Worm (Caenorhabditis elegans) whole organism, L4 larva: ENCODE measurements around the gene ver-1.
A peak's percentile ranks its signal among the peaks of the same experiment; 100 is the strongest.

ENCODE experiments used
- F10B5.3 ChIP-seq: sonication (generic microtip); optimal IDR thresholded peaks from 2 replicates; lab custom pipeline; 2016; ENCODE audit warnings: mild to moderate bottlenecking, missing genetic modification characterization, missing compliant biosample characterization
- F44E2.7 ChIP-seq: fragments of 200-800 bp; sonication (Bioruptor generic); IDR thresholded peaks from 2 replicates; pipeline ENCODE4 v2.1.2; 2022; ENCODE audit warnings: missing genetic modification characterization, missing compliant biosample characterization
- Y105C5A.15 ChIP-seq: fragments of 200-800 bp; sonication (Bioruptor generic); IDR thresholded peaks from 2 replicates; pipeline ENCODE4 v1.3.6; 2022; ENCODE audit warnings: missing genetic modification characterization, missing compliant biosample characterization
- ZK337.2 ChIP-seq: fragments of 200-800 bp; sonication (Bioruptor generic); IDR thresholded peaks from 2 replicates; pipeline ENCODE4 v1.3.6; 2022; ENCODE audit warnings: missing genetic modification reagents, missing genetic modification characterization, missing compliant biosample characterization
- aha-1 ChIP-seq: fragments of 150-350 bp; peaks from one replicate; lab custom pipeline; 2014; ENCODE audit warnings: missing biosample characterization, missing genetic modification characterization
- aly-2 ChIP-seq: sonication (generic microtip); optimal IDR thresholded peaks from 2 replicates; lab custom pipeline; 2018; ENCODE audit warnings: missing biosample characterization, missing genetic modification characterization
- ceh-44 ChIP-seq: fragments of 200-800 bp; sonication (Bioruptor generic); IDR thresholded peaks from 2 replicates; pipeline ENCODE4 v1.3.6; 2022; ENCODE audit warnings: missing genetic modification reagents, missing genetic modification characterization, missing compliant biosample characterization
- ctbp-1 ChIP-seq: fragments of 200-800 bp; sonication (Bioruptor generic); IDR thresholded peaks from 2 replicates; pipeline ENCODE4 v1.3.6; 2022; ENCODE audit warnings: missing genetic modification reagents, missing genetic modification characterization, missing compliant biosample characterization
- daf-12 ChIP-seq: fragments of 150-350 bp; optimal IDR thresholded peaks from 2 replicates; lab custom pipeline; 2014; ENCODE audit warnings: missing biosample characterization, missing genetic modification reagents, missing genetic modification characterization
- daf-19 ChIP-seq: fragments of 200-800 bp; sonication (Bioruptor generic); conservative IDR thresholded peaks from 2 replicates; pipeline ENCODE4 v1.3.6; 2022; ENCODE audit warnings: missing genetic modification characterization, missing compliant biosample characterization
- daf-8 ChIP-seq: fragments of 200-800 bp; sonication (Bioruptor generic); IDR thresholded peaks from 2 replicates; pipeline ENCODE4 v1.3.6; 2022; ENCODE audit warnings: missing genetic modification characterization, missing compliant biosample characterization
- dmd-6 ChIP-seq: fragments of 200-800 bp; sonication (Bioruptor generic); IDR thresholded peaks from 2 replicates; pipeline ENCODE4 v1.3.6; 2022; ENCODE audit warnings: missing genetic modification reagents, missing genetic modification characterization, missing compliant biosample characterization
- dve-1 ChIP-seq: sonication (generic microtip); optimal IDR thresholded peaks from 2 replicates; lab custom pipeline; 2017; ENCODE audit warnings: antibody characterized with exemption, mild to moderate bottlenecking, missing genetic modification characterization, missing compliant biosample characterization; ENCODE audit not compliant: insufficient read depth
- egl-27 ChIP-seq: sonication (generic microtip); optimal IDR thresholded peaks from 3 replicates; lab custom pipeline; 2017; ENCODE audit warnings: missing biosample characterization, missing genetic modification reagents, missing genetic modification characterization
- fkh-10 ChIP-seq: fragments of 150-350 bp; optimal IDR thresholded peaks from 2 replicates; lab custom pipeline; 2014; ENCODE audit warnings: missing biosample characterization, missing genetic modification reagents, missing genetic modification characterization
- fos-1 ChIP-seq: fragments of 150-350 bp; optimal IDR thresholded peaks from 2 replicates; lab custom pipeline; 2014; ENCODE audit warnings: missing biosample characterization, missing genetic modification characterization
- hlh-11 ChIP-seq: fragments of 200-800 bp; sonication (Bioruptor generic); optimal IDR thresholded peaks from 2 replicates; lab custom pipeline; 2018; ENCODE audit warnings: mild to moderate bottlenecking, missing genetic modification characterization, missing compliant biosample characterization
- hmg-1.1 ChIP-seq: fragments of 200-800 bp; sonication (Bioruptor generic); IDR thresholded peaks from 2 replicates; pipeline ENCODE4 v1.3.6; 2022; ENCODE audit warnings: missing genetic modification reagents, missing genetic modification characterization, missing compliant biosample characterization
- lin-15B ChIP-seq: fragments of 150-350 bp; sonication (generic microtip); optimal IDR thresholded peaks from 3 replicates; lab custom pipeline; 2014; ENCODE audit warnings: missing biosample characterization, missing genetic modification characterization
- lin-39 ChIP-seq: fragments of 150-350 bp; optimal IDR thresholded peaks from 2 replicates; lab custom pipeline; 2014; ENCODE audit warnings: missing biosample characterization, missing genetic modification reagents, missing genetic modification characterization
- madf-5 ChIP-seq, 2 experiments: fragments of 200-800 bp; sonication (Bioruptor generic); IDR thresholded peaks; 2 replicates each; pipeline ENCODE4 v1.3.6; 2022; ENCODE audit warnings: missing compliant biosample characterization in 2 of 2, missing genetic modification characterization in 2 of 2
- madf-9 ChIP-seq: fragments of 200-800 bp; sonication (Bioruptor generic); conservative IDR thresholded peaks from 2 replicates; pipeline ENCODE4 v1.3.6; 2022; ENCODE audit warnings: missing genetic modification reagents, missing genetic modification characterization, missing compliant biosample characterization
- mxl-2 ChIP-seq: fragments of 200-800 bp; sonication (Bioruptor generic); conservative IDR thresholded peaks from 2 replicates; pipeline ENCODE4 v1.3.6; 2022; ENCODE audit warnings: missing genetic modification reagents, missing genetic modification characterization, missing compliant biosample characterization
- mxl-3 ChIP-seq: fragments of 200-800 bp; sonication (Bioruptor generic); optimal IDR thresholded peaks from 2 replicates; lab custom pipeline; 2018; ENCODE audit warnings: mild to moderate bottlenecking, missing genetic modification characterization, missing compliant biosample characterization
- nhr-111 ChIP-seq: fragments of 200-800 bp; sonication (Bioruptor generic); optimal IDR thresholded peaks from 2 replicates; lab custom pipeline; 2018; ENCODE audit warnings: mild to moderate bottlenecking, missing genetic modification characterization, missing compliant biosample characterization
- nhr-42 ChIP-seq: fragments of 200-800 bp; sonication (Bioruptor generic); IDR thresholded peaks from 2 replicates; pipeline ENCODE4 v1.3.6; 2022; ENCODE audit warnings: missing genetic modification characterization, missing compliant biosample characterization
- nhr-48 ChIP-seq: sonication (generic microtip); optimal IDR thresholded peaks from 2 replicates; lab custom pipeline; 2016; ENCODE audit warnings: mild to moderate bottlenecking, missing genetic modification characterization, missing compliant biosample characterization
- php-3 ChIP-seq: fragments of 200-800 bp; sonication (Bioruptor generic); IDR thresholded peaks from 2 replicates; pipeline ENCODE4 v1.3.6; 2022; ENCODE audit warnings: missing genetic modification reagents, missing genetic modification characterization, missing compliant biosample characterization
- pqm-1 ChIP-seq: sonication (generic microtip); optimal IDR thresholded peaks from 2 replicates; lab custom pipeline; 2017; ENCODE audit warnings: missing biosample characterization, missing genetic modification characterization
- skn-1 ChIP-seq: fragments of 150-350 bp; optimal IDR thresholded peaks from 2 replicates; lab custom pipeline; 2014; ENCODE audit warnings: missing biosample characterization, missing genetic modification characterization
- spr-3 ChIP-seq: fragments of 200-800 bp; sonication (Bioruptor generic); optimal IDR thresholded peaks from 2 replicates; lab custom pipeline; 2018; ENCODE audit warnings: mild to moderate bottlenecking, missing genetic modification characterization, missing compliant biosample characterization
- tag-97 ChIP-seq: fragments of 200-800 bp; sonication (Bioruptor generic); IDR thresholded peaks from 2 replicates; pipeline ENCODE4 v1.3.6; 2022; ENCODE audit warnings: missing genetic modification characterization, missing compliant biosample characterization
- unc-130 ChIP-seq: sonication (generic microtip); optimal IDR thresholded peaks from 2 replicates; lab custom pipeline; 2016; ENCODE audit warnings: missing genetic modification reagents, missing genetic modification characterization, missing compliant biosample characterization
- unc-39 ChIP-seq: sonication (generic microtip); optimal IDR thresholded peaks from 2 replicates; lab custom pipeline; 2017; ENCODE audit warnings: missing biosample characterization, missing genetic modification characterization
- unc-62 ChIP-seq, 3 experiments: fragments of 150-350 bp in 1 of 3; sonication (generic microtip); optimal IDR thresholded peaks in 2 of 3; peaks in 1 of 3; 1 replicate in 1 of 3; 2 replicates in 2 of 3; lab custom pipeline; 2014 to 2017; ENCODE audit warnings: missing biosample characterization in 3 of 3, missing genetic modification characterization in 3 of 3, missing genetic modification reagents in 3 of 3, missing genotype in 1 of 3
- zag-1 ChIP-seq: fragments of 150-350 bp; optimal IDR thresholded peaks from 2 replicates; lab custom pipeline; 2014; ENCODE audit warnings: missing biosample characterization, missing genetic modification characterization
- zfp-2 ChIP-seq: sonication (generic microtip); optimal IDR thresholded peaks from 2 replicates; lab custom pipeline; 2016; ENCODE audit warnings: mild to moderate bottlenecking, missing genetic modification characterization, missing compliant biosample characterization
- zip-11 ChIP-seq: fragments of 200-800 bp; sonication (Bioruptor generic); IDR thresholded peaks from 2 replicates; pipeline ENCODE4 v1.3.6; 2022; ENCODE audit warnings: missing genetic modification characterization, missing compliant biosample characterization
- zip-2 ChIP-seq: fragments of 150-350 bp; optimal IDR thresholded peaks from 2 replicates; lab custom pipeline; 2014; ENCODE audit warnings: missing biosample characterization, missing genetic modification characterization

Gene ver-1

DNA sequence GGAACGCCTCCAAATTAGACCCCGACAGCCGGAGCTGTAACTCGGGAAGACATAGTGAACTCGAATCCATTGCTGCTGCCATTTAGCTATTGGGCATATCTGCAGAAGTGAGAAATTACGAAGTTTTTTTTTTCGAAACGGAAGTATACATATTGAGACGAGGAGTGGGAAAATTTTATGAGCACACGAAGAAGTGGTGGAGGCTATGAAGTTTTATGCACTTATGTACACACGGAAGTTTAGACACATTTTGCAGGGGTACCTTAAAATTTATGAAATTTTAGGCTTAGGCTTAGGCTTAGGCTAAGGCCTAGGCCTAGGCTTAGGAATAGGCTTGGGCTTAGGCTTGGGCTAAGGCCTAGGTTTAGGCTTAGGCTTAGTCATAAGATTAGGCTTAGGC, 50.4 kb downstream of the ver-1 start, which contains the start of gene W10C4.1:
Gene W10C4.1 (minus strand): TSS at position 101 of the 400 bp plus-strand sequence.
- TF ChIP-seq tag-97 (GFP tag; lab: Robert Waterston, UW) = no peak
- TF ChIP-seq nhr-48 (tag; lab: Kevin White, UChicago) = no peak
- no peak for TF ChIP-seq F44E2.7 (GFP tag; lab: Robert Waterston, UW)
- no peak for TF ChIP-seq zip-2 (tag; lab: Kevin White, UChicago)
- TF ChIP-seq zag-1 (tag; lab: Kevin White, UChicago) = no peak
- TF ChIP-seq fos-1 = no peak
- no peak for TF ChIP-seq madf-9 (GFP tag; lab: Robert Waterston, UW)
- no peak for TF ChIP-seq dve-1
- TF ChIP-seq dmd-6 (GFP tag; lab: Robert Waterston, UW) = no peak
- TF ChIP-seq lin-15B (tag; lab: Kevin White, UChicago) = no peak
- TF ChIP-seq egl-27 = no peak
- TF ChIP-seq mxl-2 = no peak
- TF ChIP-seq unc-130 (GFP tag; lab: Kevin White, UChicago) = no peak
- no peak for TF ChIP-seq pqm-1
- TF ChIP-seq zip-11 (GFP tag; lab: Robert Waterston, UW) = no peak
- TF ChIP-seq unc-39 (tag; lab: Kevin White, UChicago) = no peak
- no peak for TF ChIP-seq nhr-111 (GFP tag; lab: Kevin White, UChicago)
- no peak for TF ChIP-seq F10B5.3 (tag; lab: Kevin White, UChicago)
- no peak for TF ChIP-seq madf-5 (GFP tag; IDR thresholded peaks at IDR 0.05; lab: Robert Waterston, UW)
- TF ChIP-seq skn-1 (tag; lab: Kevin White, UChicago) = no peak

DNA sequence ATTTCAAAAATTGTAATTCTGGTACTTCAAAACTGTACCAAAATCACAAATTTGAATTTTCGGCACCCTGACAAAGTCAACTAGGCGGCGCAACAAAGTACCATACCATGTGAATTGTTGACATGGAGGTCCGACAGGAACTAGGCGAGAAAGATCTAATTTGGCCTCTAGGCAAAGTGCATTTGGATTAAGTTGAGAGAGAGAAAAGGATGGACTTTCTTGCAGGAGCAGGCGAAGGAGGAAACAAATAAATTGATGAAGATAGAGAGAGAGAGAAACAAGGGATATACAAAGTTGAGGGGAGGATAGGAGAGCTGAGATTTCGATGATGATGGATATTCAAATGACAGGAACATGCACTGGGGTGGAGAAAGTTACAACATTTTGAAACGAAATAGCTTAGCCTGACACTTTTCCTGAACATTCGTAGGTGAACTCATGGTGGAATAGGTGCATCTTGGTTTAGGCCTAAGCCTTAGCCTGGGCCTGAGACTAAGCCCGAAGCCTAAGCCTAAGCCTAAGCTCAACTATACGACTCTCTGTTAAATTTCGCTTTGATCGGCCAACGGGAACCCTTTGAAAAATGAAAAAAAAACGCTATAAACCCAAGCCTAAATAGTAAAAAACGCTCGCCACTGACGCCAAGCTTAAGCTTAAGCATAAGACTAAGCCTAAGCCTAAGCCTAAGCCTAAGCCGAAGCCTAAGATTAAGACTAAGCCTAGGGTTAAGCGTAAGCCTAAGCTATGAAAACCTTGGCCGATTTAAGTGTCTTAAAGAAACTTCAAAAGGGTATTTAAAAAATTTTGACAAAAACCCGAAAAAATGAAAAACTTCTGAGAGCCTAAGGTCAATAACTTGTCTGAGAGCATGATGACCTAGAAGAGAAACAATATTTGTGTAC, 52.4 kb downstream of the ver-1 start:
- no peak for TF ChIP-seq pqm-1
- no peak for TF ChIP-seq hmg-1.1 (GFP tag; lab: Robert Waterston, UW)
- TF ChIP-seq madf-9 (GFP tag; lab: Robert Waterston, UW) = no peak
- no peak for TF ChIP-seq daf-8
- TF ChIP-seq aha-1 (tag; lab: Kevin White, UChicago) = peak; percentile 94
- TF ChIP-seq zfp-2 = no peak

DNA sequence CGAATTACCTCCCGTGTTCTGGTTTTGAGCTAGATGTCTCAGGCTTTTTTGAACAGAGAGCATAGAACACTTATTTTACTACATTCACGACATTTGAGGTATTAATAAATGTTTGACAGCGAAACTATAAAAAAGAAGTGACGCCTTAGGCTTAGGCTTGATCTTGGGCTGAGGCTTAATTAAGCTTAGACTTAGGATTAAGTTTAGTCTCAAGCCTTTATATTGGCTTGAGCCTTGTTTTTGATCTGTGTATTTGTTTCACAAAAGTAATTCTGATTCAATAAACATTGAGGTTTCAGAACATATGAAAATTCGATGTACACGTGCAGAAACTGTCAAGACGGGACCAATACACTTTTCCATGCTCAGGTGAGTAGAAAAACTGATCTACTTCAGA, 53.1 kb downstream of the ver-1 start, which contains the start of gene klp-20:
Gene klp-20 (plus strand): TSS at position 298 of the 397 bp plus-strand sequence.
- TF ChIP-seq lin-15B (tag; lab: Kevin White, UChicago) (no peak), nhr-42 (GFP tag; lab: Robert Waterston, UW) (no peak), ceh-44 (GFP tag; lab: Robert Waterston, UW) (no peak), daf-12 (no peak), Y105C5A.15 (no peak), php-3 (GFP tag; lab: Robert Waterston, UW) (no peak), zfp-2 (no peak), mxl-3 (GFP tag; lab: Kevin White, UChicago) (no peak), skn-1 (tag; lab: Kevin White, UChicago) (no peak), ZK337.2 (no peak), aly-2 (no peak), lin-39 (tag; lab: Kevin White, UChicago) (no peak), daf-8 (no peak), unc-62 (GFP tag; optimal IDR thresholded peaks at IDR 0.05 in 1 of 2; lab: Kevin White, UChicago) (no peak), unc-62 (tag; optimal IDR thresholded peaks at IDR 0.05; lab: Kevin White, UChicago) (no peak), daf-19 (GFP tag; lab: Robert Waterston, UW) (no peak)

DNA sequence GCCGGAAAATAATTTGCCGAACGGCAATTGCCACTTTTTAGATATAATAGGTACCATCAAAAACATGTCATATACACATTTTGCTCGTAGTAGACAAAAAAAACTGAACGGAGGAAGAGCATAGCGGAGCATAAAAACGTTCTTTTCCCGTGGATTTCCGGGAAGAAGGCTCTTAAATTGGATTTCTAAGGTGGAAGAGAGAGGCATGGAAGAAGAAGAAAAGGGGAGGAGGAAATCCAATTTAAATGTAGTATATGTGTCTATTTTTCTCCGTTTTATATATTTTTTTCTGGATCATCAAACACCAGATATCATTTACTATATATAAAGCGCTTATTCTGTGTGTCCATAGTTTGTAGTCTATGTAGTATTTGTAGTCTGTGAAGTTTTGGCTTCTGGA, 54.8 kb downstream of the ver-1 start:
- TF ChIP-seq madf-9 (GFP tag; lab: Robert Waterston, UW) = no peak
- no peak for TF ChIP-seq unc-62 (GFP tag; optimal IDR thresholded peaks at IDR 0.05 in 1 of 2; lab: Kevin White, UChicago)
- no peak for TF ChIP-seq unc-62 (tag; optimal IDR thresholded peaks at IDR 0.05; lab: Kevin White, UChicago)
- no peak for TF ChIP-seq spr-3 (GFP tag; lab: Kevin White, UChicago)
- TF ChIP-seq ctbp-1 (GFP tag; lab: Robert Waterston, UW) = 0 out of 2 replicates have a peak, but pooled peaks have one; percentile 17
- no peak for TF ChIP-seq hlh-11
- TF ChIP-seq fkh-10 (GFP tag; lab: Kevin White, UChicago) = peak; percentile 15
- TF ChIP-seq aly-2 = no peak
- TF ChIP-seq, all 104 proteins: peak for 2
